Fruit fly (Drosophila melanogaster) whole organism, embryonic: ENCODE results near the gene CG31259.

ENCODE experiments used
- Atf6 ChIP-seq: fragments of 200-800 bp; sonication (Bioruptor generic); IDR thresholded peaks from 2 replicates; pipeline ENCODE4 v1.3.6; 2022; ENCODE audit warnings: missing biosample characterization, missing genetic modification characterization
- B-H1 ChIP-seq: fragments of 200-800 bp; sonication (Bioruptor generic); IDR thresholded peaks from 3 replicates; pipeline ENCODE4 v1.3.6; 2022; ENCODE audit warnings: missing biosample characterization, missing genetic modification characterization
- BEAF-32 ChIP-seq: fragments of 200-800 bp; sonication (Bioruptor generic); optimal IDR thresholded peaks from 3 replicates; lab custom pipeline; 2017; ENCODE audit warnings: missing biosample characterization, missing genetic modification characterization, mild to moderate bottlenecking, moderate library complexity, missing genetic modification reagents
- CG10147 ChIP-seq: fragments of 200-800 bp; sonication (Bioruptor generic); optimal IDR thresholded peaks from 2 replicates; lab custom pipeline; 2019; ENCODE audit warnings: missing biosample characterization, mild to moderate bottlenecking, missing genetic modification characterization, moderate library complexity
- CG10274 ChIP-seq: fragments of 200-800 bp; sonication (Bioruptor generic); optimal IDR thresholded peaks from 3 replicates; lab custom pipeline; 2017; ENCODE audit warnings: missing biosample characterization, mild to moderate bottlenecking, missing genetic modification characterization
- CG10462 ChIP-seq: fragments of 200-800 bp; sonication (Bioruptor generic); optimal IDR thresholded peaks from 2 replicates; lab custom pipeline; 2016; ENCODE audit warnings: missing biosample characterization, missing genetic modification characterization
- CG11093 ChIP-seq: fragments of 200-800 bp; sonication (Bioruptor generic); IDR thresholded peaks from 3 replicates; pipeline ENCODE4 v1.3.6; 2022; ENCODE audit warnings: missing biosample characterization, missing genetic modification characterization
- CG12769 ChIP-seq: fragments of 200-800 bp; sonication (Bioruptor generic); optimal IDR thresholded peaks from 2 replicates; lab custom pipeline; 2019; ENCODE audit warnings: missing biosample characterization, mild to moderate bottlenecking, missing genetic modification characterization, moderate library complexity
- CG14050 ChIP-seq: fragments of 200-800 bp; sonication (Bioruptor generic); IDR thresholded peaks from 3 replicates; pipeline ENCODE4 v1.3.6; 2022; ENCODE audit warnings: missing biosample characterization, missing genetic modification characterization
- CG14441 ChIP-seq: fragments of 200-800 bp; sonication (Bioruptor generic); IDR thresholded peaks from 2 replicates; pipeline ENCODE4 v1.3.6; 2022; ENCODE audit warnings: missing biosample characterization, missing genetic modification characterization
- CG16813 ChIP-seq: fragments of 200-800 bp; sonication (Bioruptor generic); IDR thresholded peaks from 3 replicates; pipeline ENCODE4 v1.3.6; 2022; ENCODE audit warnings: missing biosample characterization, missing genetic modification characterization; ENCODE audit not compliant: partially characterized antibody
- CG16863 ChIP-seq: fragments of 200-800 bp; sonication (Bioruptor generic); optimal IDR thresholded peaks from 3 replicates; lab custom pipeline; 2016; ENCODE audit warnings: missing biosample characterization, missing genetic modification characterization
- CG2678 ChIP-seq: fragments of 200-800 bp; sonication (Bioruptor generic); optimal IDR thresholded peaks from 3 replicates; lab custom pipeline; 2019; ENCODE audit warnings: missing biosample characterization, mild to moderate bottlenecking, missing genetic modification characterization, moderate library complexity
- CG3065 ChIP-seq: fragments of 200-800 bp; sonication (Bioruptor generic); optimal IDR thresholded peaks from 2 replicates; lab custom pipeline; 2016; ENCODE audit warnings: missing biosample characterization, missing genetic modification characterization
- CG33557 ChIP-seq: fragments of 200-800 bp; sonication (Bioruptor generic); optimal IDR thresholded peaks from 2 replicates; lab custom pipeline; 2019; ENCODE audit warnings: missing biosample characterization, mild to moderate bottlenecking, missing genetic modification characterization, moderate library complexity
- CG34376 ChIP-seq: fragments of 200-800 bp; sonication (Bioruptor generic); optimal IDR thresholded peaks from 2 replicates; lab custom pipeline; 2018; ENCODE audit warnings: missing biosample characterization, mild to moderate bottlenecking, missing genetic modification characterization
- CG3726 ChIP-seq: fragments of 200-800 bp; sonication (Bioruptor generic); IDR thresholded peaks from 3 replicates; pipeline ENCODE4, ENCODE4 v1.3.6; 2022; ENCODE audit warnings: missing biosample characterization, missing genetic modification characterization
- CG3838 ChIP-seq: fragments of 200-800 bp; sonication (Bioruptor generic); optimal IDR thresholded peaks from 3 replicates; lab custom pipeline; 2016; ENCODE audit warnings: missing biosample characterization, missing genetic modification characterization
- CG5953 ChIP-seq: fragments of 200-800 bp; sonication (Bioruptor generic); IDR thresholded peaks from 2 replicates; pipeline ENCODE4 v1.3.6; 2022; ENCODE audit warnings: missing biosample characterization, missing genetic modification characterization
- CG7839 ChIP-seq: fragments of 200-800 bp; sonication (Bioruptor generic); optimal IDR thresholded peaks from 3 replicates; lab custom pipeline; 2018; ENCODE audit warnings: missing biosample characterization, mild to moderate bottlenecking, missing genetic modification characterization, moderate library complexity
- Camta ChIP-seq: fragments of 200-800 bp; sonication (Bioruptor generic); optimal IDR thresholded peaks from 2 replicates; lab custom pipeline; 2016; ENCODE audit warnings: missing biosample characterization, missing genetic modification characterization
- Dfd ChIP-seq, 2 experiments: fragments of >200 bp; optimal IDR thresholded peaks; 2 replicates each; lab custom pipeline; 2017; ENCODE audit warnings: missing biosample characterization in 2 of 2, missing genetic modification characterization in 2 of 2
- Hand ChIP-seq: fragments of 200-800 bp; sonication (Bioruptor generic); optimal IDR thresholded peaks from 2 replicates; lab custom pipeline; 2017; ENCODE audit warnings: mild to moderate bottlenecking, missing biosample characterization, missing genetic modification reagents, missing genetic modification characterization
- Hey ChIP-seq: fragments of 200-800 bp; sonication (Bioruptor generic); optimal IDR thresholded peaks from 3 replicates; lab custom pipeline; 2018; ENCODE audit warnings: missing biosample characterization, mild to moderate bottlenecking, missing genetic modification characterization
- Hr51 ChIP-seq, 2 experiments: fragments of 200-800 bp; sonication (Bioruptor generic); optimal IDR thresholded peaks; 2 replicates in 1 of 2; 3 replicates in 1 of 2; lab custom pipeline; 2016 to 2018; ENCODE audit warnings: missing biosample characterization in 2 of 2, missing genetic modification characterization in 2 of 2, mild to moderate bottlenecking in 1 of 2, moderate library complexity in 1 of 2
- Kr ChIP-seq: fragments of 200-800 bp; sonication (Bioruptor generic); optimal IDR thresholded peaks from 2 replicates; lab custom pipeline; 2017; ENCODE audit warnings: missing biosample characterization, mild to moderate bottlenecking, missing genetic modification characterization
- Med ChIP-seq: fragments of 200-800 bp; sonication (Bioruptor generic); peaks from one replicate; lab custom pipeline; 2016; ENCODE audit warnings: missing biosample characterization, missing genetic modification characterization, mild to moderate bottlenecking, inconsistent platforms, moderate library complexity
- NfI ChIP-seq: fragments of 200-800 bp; sonication (Bioruptor generic); optimal IDR thresholded peaks from 3 replicates; lab custom pipeline; 2018; ENCODE audit warnings: missing biosample characterization, mild to moderate bottlenecking, missing genetic modification characterization, moderate library complexity
- Usf ChIP-seq: fragments of 200-800 bp; sonication (Bioruptor generic); optimal IDR thresholded peaks from 2 replicates; lab custom pipeline; 2017; ENCODE audit warnings: missing genotype, missing biosample characterization, missing genetic modification characterization
- cwo ChIP-seq: fragments of 200-800 bp; sonication (Bioruptor generic); optimal IDR thresholded peaks from 3 replicates; lab custom pipeline; 2017; ENCODE audit warnings: missing biosample characterization, missing genetic modification characterization, mild to moderate bottlenecking, moderate library complexity, missing genetic modification reagents
- emc ChIP-seq: fragments of 200-800 bp; sonication (Bioruptor generic); optimal IDR thresholded peaks from 2 replicates; lab custom pipeline; 2016; ENCODE audit warnings: missing biosample characterization, missing genetic modification characterization
- ems ChIP-seq: fragments of 200-800 bp; sonication (Bioruptor generic); optimal IDR thresholded peaks from 3 replicates; lab custom pipeline; 2016; ENCODE audit warnings: missing biosample characterization, missing genetic modification characterization
- exex ChIP-seq: fragments of 200-800 bp; sonication (Bioruptor generic); optimal IDR thresholded peaks from 4 replicates; lab custom pipeline; 2018; ENCODE audit warnings: missing biosample characterization, mild to moderate bottlenecking, missing genetic modification characterization, moderate library complexity
- fu2 ChIP-seq: fragments of 200-800 bp; sonication (Bioruptor generic); optimal IDR thresholded peaks from 2 replicates; lab custom pipeline; 2016; ENCODE audit warnings: missing biosample characterization, missing genetic modification characterization
- grn ChIP-seq: fragments of 200-800 bp; sonication (Bioruptor generic); optimal IDR thresholded peaks from 3 replicates; lab custom pipeline; 2017; ENCODE audit warnings: missing biosample characterization, missing genetic modification characterization
- h ChIP-seq: fragments of >200 bp; optimal IDR thresholded peaks from 2 replicates; lab custom pipeline; 2017
- kah ChIP-seq: fragments of 200-800 bp; sonication (Bioruptor generic); optimal IDR thresholded peaks from 2 replicates; lab custom pipeline; 2018; ENCODE audit warnings: missing biosample characterization, mild to moderate bottlenecking, missing genetic modification characterization
- mirr ChIP-seq: fragments of 200-800 bp; sonication (Bioruptor generic); optimal IDR thresholded peaks from 3 replicates; lab custom pipeline; 2018; ENCODE audit warnings: missing biosample characterization, mild to moderate bottlenecking, missing genetic modification characterization
- pum ChIP-seq: fragments of 200-800 bp; sonication (Bioruptor generic); optimal IDR thresholded peaks from 2 replicates; lab custom pipeline; 2016; ENCODE audit warnings: missing biosample characterization, missing genetic modification characterization
- rib ChIP-seq: fragments of 200-800 bp; sonication (Bioruptor generic); IDR thresholded peaks from 2 replicates; pipeline ENCODE4 v1.3.6; 2022; ENCODE audit warnings: missing biosample characterization, missing genetic modification characterization
- sug ChIP-seq: fragments of 200-800 bp; optimal IDR thresholded peaks from 2 replicates; lab custom pipeline; 2019; ENCODE audit warnings: missing biosample characterization, mild to moderate bottlenecking, missing genetic modification characterization, moderate library complexity
- vvl ChIP-seq: fragments of 200-800 bp; sonication (Bioruptor generic); IDR thresholded peaks from 2 replicates; pipeline ENCODE4 v1.3.6; 2022; ENCODE audit warnings: missing biosample characterization, missing genetic modification characterization
- wdn ChIP-seq: fragments of 200-800 bp; sonication (Bioruptor generic); IDR thresholded peaks from 2 replicates; pipeline ENCODE4 v1.3.6; 2022; ENCODE audit warnings: missing biosample characterization, missing genetic modification characterization
- zen2 ChIP-seq: fragments of 200-800 bp; sonication (Bioruptor generic); IDR thresholded peaks from 3 replicates; pipeline ENCODE4 v1.3.6; 2022; ENCODE audit warnings: missing biosample characterization, missing genetic modification characterization; ENCODE audit not compliant: partially characterized antibody
- zfh2 ChIP-seq: fragments of 200-800 bp; sonication (Bioruptor generic); optimal IDR thresholded peaks from 2 replicates; lab custom pipeline; 2016; ENCODE audit warnings: missing biosample characterization, missing genetic modification characterization

The CG31259 gene

dm6 chr3R:8518565-8519154, 5.1 kb upstream of the CG31259 start (continued):
- TF ChIP-seq exex (tag; lab: Kevin White, UChicago) (peak; percentile 91), Dfd (GFP tag; optimal IDR thresholded peaks at IDR 0.05; lab: Kevin White, UChicago) (no peak), CG5953 (no peak), B-H1 (GFP tag; lab: Robert Waterston, UW) (no peak), fu2 (GFP tag; lab: Kevin White, UChicago) (no peak), zfh2 (GFP tag; lab: Kevin White, UChicago) (no peak), CG12769 (tag; lab: Kevin White, UChicago) (peak; percentile 33)

DNA sequence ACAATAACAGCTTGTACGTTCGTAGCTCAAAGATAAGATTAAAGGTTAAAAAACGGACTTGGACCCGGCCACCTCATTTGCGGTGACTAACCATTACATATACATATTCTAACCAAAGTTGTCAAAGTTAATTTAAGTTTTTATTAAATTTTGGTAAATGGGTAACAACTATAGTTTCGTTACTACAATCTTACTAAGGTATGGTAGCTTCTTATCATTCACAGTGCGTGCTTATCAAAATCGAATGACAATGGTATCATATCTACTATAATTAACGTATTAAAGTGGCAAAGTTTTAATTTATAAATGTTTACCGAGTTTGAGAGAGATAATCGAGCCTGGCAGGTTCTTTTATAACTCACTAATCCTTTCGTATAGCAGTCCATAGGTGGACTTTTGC, 4.6 kb upstream of the CG31259 start:
- TF ChIP-seq mirr (GFP tag; lab: Kevin White, UChicago) (peak; percentile 54), exex (tag; lab: Kevin White, UChicago) (peak; percentile 6), BEAF-32 (GFP tag; lab: Kevin White, UChicago) (no peak), CG33557 (GFP tag; lab: Kevin White, UChicago) (no peak), ems (GFP tag; lab: Kevin White, UChicago) (no peak), Kr (GFP tag; lab: Kevin White, UChicago) (no peak), CG3065 (GFP tag; lab: Kevin White, UChicago) (no peak), CG10147 (GFP tag; lab: Kevin White, UChicago) (no peak), CG10462 (GFP tag; lab: Kevin White, UChicago) (no peak), h (lab: Kevin White, UChicago) (no peak)

DNA sequence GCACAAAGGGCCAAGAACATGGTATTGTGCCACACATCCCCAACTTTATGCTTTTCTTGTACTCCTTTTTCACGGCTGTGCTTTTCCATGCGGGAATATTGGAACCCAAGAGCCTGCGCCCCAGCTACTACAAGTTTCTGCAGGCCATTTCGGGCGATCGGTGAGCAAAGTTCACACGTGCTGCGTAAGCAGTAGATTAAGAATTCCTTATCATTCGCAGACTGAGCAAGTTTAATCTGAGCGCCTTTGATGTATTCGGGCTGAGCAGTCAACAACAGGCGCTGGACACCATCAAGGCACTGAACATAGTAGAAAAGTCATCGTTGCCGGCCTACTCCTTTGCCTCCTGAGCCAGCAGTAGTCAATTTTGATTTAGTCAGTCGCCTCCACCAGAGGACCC, 2.9 kb upstream of the CG31259 start:
- TF ChIP-seq wdn (GFP tag; lab: Robert Waterston, UW) (no peak), cwo (GFP tag; lab: Kevin White, UChicago) (peak; percentile 75)

dm6 chr3R:8521499-8521898, 2.2 kb upstream of the CG31259 start, which contains the start of gene CG31454:
Gene CG31454, plus strand, starts transcription at chr3R:8521658.
- TF ChIP-seq zen2 (GFP tag; lab: Robert Waterston, UW) (no peak), CG16813 (no peak), kah (GFP tag; lab: Kevin White, UChicago) (peak; percentile 16), CG14441 (GFP tag; lab: Robert Waterston, UW) (no peak), CG3726 (GFP tag; lab: Robert Waterston, UW) (no peak), Usf (GFP tag; lab: Kevin White, UChicago) (no peak), CG14050 (GFP tag; lab: Robert Waterston, UW) (no peak), pum (GFP tag; lab: Kevin White, UChicago) (no peak), CG16863 (GFP tag; lab: Kevin White, UChicago) (no peak), Med (GFP tag; lab: Kevin White, UChicago) (peak; percentile 60), vvl (GFP tag; lab: Robert Waterston, UW) (no peak), CG3838 (GFP tag; lab: Kevin White, UChicago) (no peak), CG7839 (tag; lab: Kevin White, UChicago) (no peak), rib (GFP tag; lab: Robert Waterston, UW) (no peak), sug (tag; lab: Kevin White, UChicago) (peak; percentile 78), Hr51 (GFP tag; optimal IDR thresholded peaks at IDR 0.05; lab: Kevin White, UChicago) (no peak), Atf6 (no peak), CG10274 (GFP tag; lab: Kevin White, UChicago) (no peak), Camta (no peak), NfI (GFP tag; lab: Kevin White, UChicago) (no peak), emc (GFP tag; lab: Kevin White, UChicago) (no peak), Hey (tag; lab: Kevin White, UChicago) (peak; percentile 11), grn (peak; percentile 17), Kr (GFP tag; lab: Kevin White, UChicago) (no peak), CG34376 (GFP tag; lab: Kevin White, UChicago) (peak; percentile 86), CG11093 (GFP tag; lab: Robert Waterston, UW) (no peak), CG2678 (tag; lab: Kevin White, UChicago) (no peak), exex (tag; lab: Kevin White, UChicago) (peak; percentile 76), Hand (GFP tag; lab: Kevin White, UChicago) (no peak), fu2 (GFP tag; lab: Kevin White, UChicago) (no peak)
